Worm (Caenorhabditis elegans): ENCODE results near the gene mmab-1.

ce11 chrIII:4917077-4917476, 4.8 kb downstream of the mmab-1 start, which contains the start of gene rars-1:
- no peak for TF ChIP-seq ama-1 (optimal IDR thresholded peaks at IDR 0.05)
- TF ChIP-seq unc-39 (tag; optimal IDR thresholded peaks at IDR 0.05) = no peak
- TF ChIP-seq ceh-82 (tag; optimal IDR thresholded peaks at IDR 0.05) = no peak
- TF ChIP-seq egl-27 (tag; optimal IDR thresholded peaks at IDR 0.05) = no peak
- TF ChIP-seq snpc-4 (tag; optimal IDR thresholded peaks at IDR 0.05) = no peak
- no peak for TF ChIP-seq pqm-1 (tag; optimal IDR thresholded peaks at IDR 0.05)
- TF ChIP-seq pha-4 (tag; optimal IDR thresholded peaks at IDR 0.05) = no peak
- TF ChIP-seq mdl-1 (tag; optimal IDR thresholded peaks at IDR 0.05) = no peak
- TF ChIP-seq daf-12 (tag; optimal IDR thresholded peaks at IDR 0.05) = no peak
